Worm (Caenorhabditis elegans) whole organism, mixed stage, embryonic: ENCODE measurements around the gene Y57G11C.1147.
"Not testable (repeated sequence)": the region's sequence is repeated elsewhere in the genome, so short reads cannot be mapped to it uniquely, and the experiment has no call there.

ENCODE experiments used
- M03D4.4 ChIP-seq: sonication (generic microtip); optimal IDR thresholded peaks from 2 replicates; lab custom pipeline; 2017; ENCODE audit warnings: mild to moderate bottlenecking, missing genetic modification characterization, missing compliant biosample characterization
- bed-3 ChIP-seq: fragments of 200-800 bp; sonication (Bioruptor generic); optimal IDR thresholded peaks from 3 replicates; lab custom pipeline; 2018; ENCODE audit warnings: mild to moderate bottlenecking, missing genetic modification characterization, moderate library complexity, missing compliant biosample characterization
- blmp-1 ChIP-seq: fragments of 150-350 bp; optimal IDR thresholded peaks from 2 replicates; lab custom pipeline; 2014; ENCODE audit warnings: missing biosample characterization, missing genetic modification characterization
- ceh-39 ChIP-seq: fragments of 150-350 bp; optimal IDR thresholded peaks from 2 replicates; lab custom pipeline; 2014; ENCODE audit warnings: missing biosample characterization, missing genetic modification characterization
- ceh-43 ChIP-seq: fragments of 200-800 bp; sonication (Bioruptor generic); optimal IDR thresholded peaks from 2 replicates; lab custom pipeline; 2018; ENCODE audit warnings: mild to moderate bottlenecking, missing genetic modification characterization, moderate library complexity, missing compliant biosample characterization
- ceh-83 ChIP-seq: fragments of 200-800 bp; sonication (Bioruptor generic); optimal IDR thresholded peaks from 2 replicates; lab custom pipeline; 2018; ENCODE audit warnings: mild to moderate bottlenecking, missing genetic modification characterization, missing compliant biosample characterization
- cnd-1 ChIP-seq: fragments of 200-800 bp; sonication (Bioruptor generic); optimal IDR thresholded peaks from 2 replicates; lab custom pipeline; 2018; ENCODE audit warnings: mild to moderate bottlenecking, missing genetic modification characterization, missing compliant biosample characterization
- elt-3 ChIP-seq: fragments of 150-350 bp; optimal IDR thresholded peaks from 2 replicates; lab custom pipeline; 2014; ENCODE audit warnings: missing biosample characterization, missing genetic modification characterization
- flh-1 ChIP-seq: fragments of 200-800 bp; sonication (Bioruptor generic); optimal IDR thresholded peaks from 2 replicates; lab custom pipeline; 2018; ENCODE audit warnings: mild to moderate bottlenecking, missing genetic modification characterization, moderate library complexity, missing compliant biosample characterization
- lin-32 ChIP-seq: fragments of 200-800 bp; sonication (Bioruptor generic); optimal IDR thresholded peaks from 2 replicates; lab custom pipeline; 2018; ENCODE audit warnings: mild to moderate bottlenecking, missing genetic modification characterization, missing compliant biosample characterization
- lsy-2 ChIP-seq: fragments of 150-350 bp; optimal IDR thresholded peaks from 2 replicates; lab custom pipeline; 2014; ENCODE audit warnings: missing biosample characterization, missing genetic modification characterization
- mab-5 ChIP-seq: fragments of 150-350 bp; optimal IDR thresholded peaks from 2 replicates; lab custom pipeline; 2014; ENCODE audit warnings: missing biosample characterization, missing genetic modification characterization
- mep-1 ChIP-seq: fragments of 150-350 bp; optimal IDR thresholded peaks from 2 replicates; lab custom pipeline; 2017; ENCODE audit warnings: missing biosample characterization, missing genetic modification reagents, missing genetic modification characterization, inconsistent platforms
- mls-2 ChIP-seq: sonication (generic microtip); optimal IDR thresholded peaks from 2 replicates; lab custom pipeline; 2016; ENCODE audit warnings: mild to moderate bottlenecking, missing genetic modification characterization, moderate library complexity, missing compliant biosample characterization
- nhr-12 ChIP-seq: fragments of 150-350 bp; optimal IDR thresholded peaks from 2 replicates; lab custom pipeline; 2014; ENCODE audit warnings: missing biosample characterization, missing genetic modification characterization
- nhr-2 ChIP-seq: fragments of 150-350 bp; optimal IDR thresholded peaks from 2 replicates; lab custom pipeline; 2014; ENCODE audit warnings: missing biosample characterization, missing genetic modification characterization
- nhr-237 ChIP-seq: fragments of 150-350 bp; optimal IDR thresholded peaks from 2 replicates; lab custom pipeline; 2014; ENCODE audit warnings: missing biosample characterization, missing genetic modification characterization
- nhr-28 ChIP-seq: fragments of 150-350 bp; optimal IDR thresholded peaks from 2 replicates; lab custom pipeline; 2014; ENCODE audit warnings: missing biosample characterization, missing genetic modification characterization
- pha-4 ChIP-seq: fragments of 150-350 bp; optimal IDR thresholded peaks from 2 replicates; lab custom pipeline; 2018; ENCODE audit warnings: missing biosample characterization, missing genetic modification reagents, missing genetic modification characterization
- sem-2 ChIP-seq: fragments of 200-800 bp; sonication (Bioruptor generic); optimal IDR thresholded peaks from 2 replicates; lab custom pipeline; 2018; ENCODE audit warnings: mild to moderate bottlenecking, missing genetic modification characterization, missing compliant biosample characterization
- snpc-4 ChIP-seq: fragments of 150-350 bp; optimal IDR thresholded peaks from 2 replicates; lab custom pipeline; 2014; ENCODE audit warnings: missing biosample characterization, missing genetic modification characterization
- sptf-1 ChIP-seq: sonication (generic microtip); optimal IDR thresholded peaks from 2 replicates; lab custom pipeline; 2017; ENCODE audit warnings: mild to moderate bottlenecking, missing genetic modification characterization, moderate library complexity, missing compliant biosample characterization
- tbx-8 ChIP-seq: fragments of 200-800 bp; sonication (Bioruptor generic); optimal IDR thresholded peaks from 2 replicates; lab custom pipeline; 2018; ENCODE audit warnings: mild to moderate bottlenecking, missing genetic modification characterization, moderate library complexity, missing compliant biosample characterization
- unc-120 ChIP-seq: sonication (generic microtip); optimal IDR thresholded peaks from 2 replicates; lab custom pipeline; 2017; ENCODE audit warnings: missing genetic modification characterization, missing compliant biosample characterization; ENCODE audit not compliant: poor library complexity, severe bottlenecking
- unc-39 ChIP-seq: fragments of 150-350 bp; optimal IDR thresholded peaks from 2 replicates; lab custom pipeline; 2014; ENCODE audit warnings: missing biosample characterization, missing genetic modification characterization
- unc-62 ChIP-seq: fragments of 150-350 bp; optimal IDR thresholded peaks from 2 replicates; lab custom pipeline; 2014; ENCODE audit warnings: missing biosample characterization, missing genetic modification reagents, missing genetic modification characterization
- zip-8 ChIP-seq: fragments of 150-350 bp; optimal IDR thresholded peaks from 2 replicates; lab custom pipeline; 2014; ENCODE audit warnings: missing biosample characterization, missing genetic modification characterization
- ztf-11 ChIP-seq: fragments of 150-350 bp; optimal IDR thresholded peaks from 2 replicates; lab custom pipeline; 2014; ENCODE audit warnings: missing biosample characterization, missing genetic modification characterization

Gene Y57G11C.1147

DNA sequence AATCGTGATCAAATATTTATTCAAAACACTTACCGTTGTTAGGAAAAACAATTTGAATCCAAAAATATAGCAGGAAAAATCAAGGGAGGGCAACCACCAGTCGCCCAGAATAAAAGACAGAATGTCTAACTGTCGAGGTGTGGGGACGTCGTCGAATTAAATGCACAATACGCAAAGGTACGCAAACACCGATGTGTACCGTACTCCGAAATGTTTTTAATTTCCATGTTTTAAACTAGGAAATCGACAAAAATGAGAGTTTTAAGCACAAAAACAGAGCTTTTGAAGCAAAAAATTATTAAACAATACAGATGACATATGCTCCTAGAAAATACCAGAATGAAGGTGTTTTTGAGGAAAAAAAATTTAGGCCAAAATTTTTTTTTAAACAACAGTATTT lies 22.9 kb downstream of the Y57G11C.1147 start, which contains the start of gene Y57G11C.51:
Y57G11C.51 (minus strand) TSS at position 101 of the 400 bp plus-strand sequence.
- TF ChIP-seq lsy-2; unc-62; unc-120 (tag; lab: Kevin White, UChicago): not testable (repeated sequence)
- TF ChIP-seq, all 35 proteins: peak for 0; not testable (repeated sequence) for 35

DNA sequence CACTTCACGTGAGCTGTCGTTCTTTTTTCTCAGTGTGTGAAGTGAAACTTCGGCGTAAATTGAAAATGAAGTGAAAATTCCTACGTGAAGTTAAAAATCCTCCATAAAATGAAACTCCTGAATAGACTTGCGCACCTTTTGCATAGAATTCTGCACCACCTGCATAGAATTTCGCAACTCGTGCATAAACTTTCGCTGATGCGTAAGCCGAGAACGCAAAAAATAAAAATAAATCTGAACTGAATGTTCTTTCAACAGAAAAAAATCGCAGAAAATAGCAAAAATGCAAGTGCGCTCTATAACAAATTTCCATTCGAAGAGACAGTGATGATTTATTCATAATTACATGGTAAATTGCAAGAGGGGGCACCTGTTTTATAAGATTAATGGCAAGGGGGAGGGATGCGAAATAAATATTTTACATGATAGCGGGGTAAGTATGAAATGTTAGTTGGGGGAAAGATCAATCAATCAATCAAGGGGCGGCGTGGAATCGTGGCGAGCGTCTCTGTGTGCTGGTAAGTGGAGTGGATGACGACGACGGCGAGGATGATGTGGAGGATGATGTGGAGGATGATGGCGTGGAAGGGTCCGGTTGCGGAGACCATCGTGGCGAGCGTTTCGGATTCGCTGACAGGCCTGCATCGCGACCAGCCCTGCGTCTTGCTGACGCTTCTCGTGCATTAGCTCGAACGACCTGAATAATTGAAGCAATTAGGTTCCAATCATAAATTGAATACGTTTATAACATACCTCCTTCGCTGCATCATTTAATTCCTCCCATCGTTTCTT lies 23.8 kb downstream of the Y57G11C.1147 start, which contains the start of gene Y57G11C.36:
Y57G11C.36 (minus strand) TSS at position 502 of the 792 bp plus-strand sequence.
- no peak for TF ChIP-seq zip-8 (tag; lab: Kevin White, UChicago)
- no peak for TF ChIP-seq elt-3 (tag; lab: Kevin White, UChicago)
- no peak for TF ChIP-seq nhr-237 (tag; lab: Kevin White, UChicago)
- TF ChIP-seq unc-62, result no peak
- TF ChIP-seq mab-5, result no peak
- TF ChIP-seq ztf-11 (tag; lab: Kevin White, UChicago), result no peak
- TF ChIP-seq flh-1, result no peak
- no peak for TF ChIP-seq pha-4 (tag; lab: Kevin White, UChicago)

- TF ChIP-seq pha-4 (tag; lab: Kevin White, UChicago) (no peak), cnd-1 (no peak), zip-8 (tag; lab: Kevin White, UChicago) (no peak), mls-2 (tag; lab: Kevin White, UChicago) (no peak), snpc-4 (tag; lab: Kevin White, UChicago) (no peak), tbx-8 (GFP tag; lab: Kevin White, UChicago) (no peak), nhr-28 (no peak), ztf-11 (tag; lab: Kevin White, UChicago) (no peak), ceh-39 (tag; lab: Kevin White, UChicago) (no peak), nhr-2 (tag; lab: Kevin White, UChicago) (no peak), lin-32 (GFP tag; lab: Kevin White, UChicago) (no peak), mep-1 (no peak)
These were observed 26.0 kb downstream of the Y57G11C.1147 start, which contains the start of gene degl-1 for ce11 chrIV:14771325-14771724. TSS of gene degl-1 (minus strand) at chrIV:14771425.

DNA sequence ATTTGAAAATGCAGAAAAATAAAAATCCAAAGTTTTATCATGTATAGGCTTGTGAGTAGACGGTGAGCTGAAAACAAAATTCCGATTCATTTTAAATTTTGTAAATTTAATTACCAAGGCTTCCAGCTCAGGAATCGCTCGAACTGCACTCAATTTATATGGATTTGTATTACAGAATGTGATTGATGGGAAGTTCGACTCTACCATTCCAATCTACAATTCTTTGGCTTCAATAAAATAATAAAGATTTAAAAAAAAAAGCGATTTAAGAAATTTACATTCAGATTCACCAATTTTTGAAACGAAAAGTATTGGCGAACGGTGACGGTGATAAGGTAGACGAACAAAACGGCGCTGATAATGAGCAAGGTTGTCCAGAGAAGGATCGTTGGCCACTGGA lies 26.7 kb downstream of the Y57G11C.1147 start:
- no peak for TF ChIP-seq flh-1
- TF ChIP-seq lsy-2, result no peak
- TF ChIP-seq blmp-1, result no peak
- no peak for TF ChIP-seq unc-39 (tag; lab: Kevin White, UChicago)
- TF ChIP-seq ceh-43 (GFP tag; lab: Kevin White, UChicago), result no peak
- no peak for TF ChIP-seq nhr-12 (tag; lab: Kevin White, UChicago)
- TF ChIP-seq sem-2 (GFP tag; lab: Kevin White, UChicago), result no peak
- TF ChIP-seq, all 35 proteins: peak for 0

ce11 chrIV:14769218-14769835 lies 28.0 kb downstream of the Y57G11C.1147 start, which contains the start of gene Y57G11C.43:
TSS of gene Y57G11C.43 (plus strand) at chrIV:14769441.
- TF ChIP-seq M03D4.4 (tag; lab: Kevin White, UChicago), result no peak
- TF ChIP-seq sptf-1 (tag; lab: Kevin White, UChicago), result no peak
- TF ChIP-seq elt-3 (tag; lab: Kevin White, UChicago), result no peak
- no peak for TF ChIP-seq ceh-83 (GFP tag; lab: Kevin White, UChicago)
- no peak for TF ChIP-seq ceh-39 (tag; lab: Kevin White, UChicago)
- TF ChIP-seq zip-8 (tag; lab: Kevin White, UChicago), result no peak
- TF ChIP-seq mab-5, result no peak
- no peak for TF ChIP-seq snpc-4 (tag; lab: Kevin White, UChicago)
- no peak for TF ChIP-seq blmp-1
- TF ChIP-seq pha-4 (tag; lab: Kevin White, UChicago), result no peak
- no peak for TF ChIP-seq nhr-237 (tag; lab: Kevin White, UChicago)
- no peak for TF ChIP-seq nhr-2 (tag; lab: Kevin White, UChicago)
- TF ChIP-seq ztf-11 (tag; lab: Kevin White, UChicago), result no peak
- no peak for TF ChIP-seq bed-3
- TF ChIP-seq unc-120 (tag; lab: Kevin White, UChicago), result no peak
- TF ChIP-seq unc-62, result no peak
